Worm (Caenorhabditis elegans) whole organism, late embryonic: ENCODE data around the gene str-60.

Source experiments
- gmeb-2 ChIP-seq: sonication (generic microtip); optimal IDR thresholded peaks from 2 replicates; lab custom pipeline; 2016; ENCODE audit warnings: missing genetic modification characterization, inconsistent platforms, missing compliant biosample characterization
- nfya-1 ChIP-seq: sonication (generic microtip); optimal IDR thresholded peaks from 2 replicates; lab custom pipeline; 2017; ENCODE audit warnings: missing genetic modification characterization, mild to moderate bottlenecking, missing compliant biosample characterization, antibody characterized with exemption, moderate library complexity
- pqm-1 ChIP-seq: sonication (generic microtip); optimal IDR thresholded peaks from 2 replicates; lab custom pipeline; 2016; ENCODE audit warnings: missing genetic modification characterization, missing compliant biosample characterization
- tbx-7 ChIP-seq: sonication (generic microtip); optimal IDR thresholded peaks from 2 replicates; lab custom pipeline; 2016; ENCODE audit warnings: missing genotype, missing genetic modification characterization, missing compliant biosample characterization

ce11 chrV:15885967-15886366 lies 11.8 kb upstream of the str-60 start, which contains the start of gene T06C12.9:
- TF ChIP-seq gmeb-2 (tag; lab: Kevin White, UChicago) = no peak
- TF ChIP-seq tbx-7 (tag; lab: Kevin White, UChicago) = no peak
- no peak for TF ChIP-seq nfya-1 (tag; lab: Kevin White, UChicago)
- no peak for TF ChIP-seq pqm-1 (tag; lab: Kevin White, UChicago)
